Fruit fly (Drosophila melanogaster) whole organism, embryonic: ENCODE measurements around the gene Mec2.

Experiments
- Atf6 ChIP-seq: fragments of 200-800 bp; sonication (Bioruptor generic); IDR thresholded peaks from 2 replicates; pipeline ENCODE4 v1.3.6; 2022; ENCODE audit warnings: missing biosample characterization, missing genetic modification characterization
- Awh ChIP-seq: fragments of 200-800 bp; sonication (Bioruptor generic); IDR thresholded peaks from 2 replicates; pipeline ENCODE4, ENCODE4 v1.3.6; 2022; ENCODE audit warnings: missing biosample characterization, missing genetic modification characterization
- BEAF-32 ChIP-seq: fragments of 200-800 bp; sonication (Bioruptor generic); optimal IDR thresholded peaks from 3 replicates; lab custom pipeline; 2017; ENCODE audit warnings: missing biosample characterization, missing genetic modification characterization, mild to moderate bottlenecking, moderate library complexity, missing genetic modification reagents
- BtbVII ChIP-seq: fragments of 200-800 bp; sonication (Bioruptor generic); optimal IDR thresholded peaks from 3 replicates; lab custom pipeline; 2017; ENCODE audit warnings: missing biosample characterization, mild to moderate bottlenecking, missing genetic modification characterization
- CG1024 ChIP-seq: fragments of 200-800 bp; sonication (Bioruptor generic); IDR thresholded peaks from 2 replicates; pipeline ENCODE4 v1.3.6; 2022; ENCODE audit warnings: missing biosample characterization, missing genetic modification characterization
- CG13287 ChIP-seq: fragments of 200-800 bp; sonication (Bioruptor generic); IDR thresholded peaks from 2 replicates; pipeline ENCODE4 v1.3.6; 2022; ENCODE audit warnings: missing biosample characterization, missing genetic modification characterization; ENCODE audit not compliant: partially characterized antibody
- CG14667 ChIP-seq: fragments of 200-800 bp; sonication (Bioruptor generic); IDR thresholded peaks from 2 replicates; pipeline ENCODE4 v1.3.6; 2022; ENCODE audit warnings: missing biosample characterization, missing genetic modification characterization
- CG16779 ChIP-seq: fragments of 200-800 bp; sonication (Bioruptor generic); IDR thresholded peaks from 2 replicates; pipeline ENCODE4 v1.3.6; 2022; ENCODE audit warnings: missing biosample characterization, missing genetic modification characterization
- CG17568 ChIP-seq: fragments of 200-800 bp; sonication (Bioruptor generic); optimal IDR thresholded peaks from 2 replicates; lab custom pipeline; 2018; ENCODE audit warnings: missing biosample characterization, mild to moderate bottlenecking, missing genetic modification characterization, moderate library complexity
- CG17612 ChIP-seq: fragments of 200-800 bp; sonication (Bioruptor generic); IDR thresholded peaks from 2 replicates; pipeline ENCODE4 v1.3.6; 2022; ENCODE audit warnings: missing biosample characterization, missing genetic modification characterization
- CG1792 ChIP-seq: fragments of 200-800 bp; sonication (Bioruptor generic); optimal IDR thresholded peaks from 2 replicates; lab custom pipeline; 2016; ENCODE audit warnings: missing biosample characterization, missing genetic modification characterization
- CG18476 ChIP-seq: fragments of 200-800 bp; sonication (Bioruptor generic); optimal IDR thresholded peaks from 2 replicates; lab custom pipeline; 2016; ENCODE audit warnings: missing biosample characterization, mild to moderate bottlenecking, missing genetic modification characterization
- CG2889 ChIP-seq: fragments of 200-800 bp; sonication (Bioruptor generic); IDR thresholded peaks from 3 replicates; pipeline ENCODE4 v1.3.6; 2022; ENCODE audit warnings: missing biosample characterization, missing genetic modification characterization
- CG30020 ChIP-seq: fragments of 200-800 bp; optimal IDR thresholded peaks from 2 replicates; lab custom pipeline; 2019; ENCODE audit warnings: missing biosample characterization, mild to moderate bottlenecking, missing genetic modification characterization, moderate library complexity
- CG3281 ChIP-seq: fragments of 200-800 bp; sonication (Bioruptor generic); optimal IDR thresholded peaks from 3 replicates; lab custom pipeline; 2017; ENCODE audit warnings: missing biosample characterization, mild to moderate bottlenecking, missing genetic modification characterization
- CG4328 ChIP-seq: fragments of 200-800 bp; sonication (Bioruptor generic); optimal IDR thresholded peaks from 3 replicates; lab custom pipeline; 2017; ENCODE audit warnings: missing biosample characterization, missing genetic modification reagents, missing genetic modification characterization
- CG4360 ChIP-seq: fragments of 200-800 bp; sonication (Bioruptor generic); IDR thresholded peaks from 2 replicates; pipeline ENCODE4 v1.3.6; 2022; ENCODE audit warnings: missing biosample characterization, missing genetic modification characterization
- CG43689 ChIP-seq: fragments of 200-800 bp; sonication (Bioruptor generic); IDR thresholded peaks from 2 replicates; pipeline ENCODE4 v1.3.6; 2022; ENCODE audit warnings: missing biosample characterization, missing genetic modification characterization
- CG7839 ChIP-seq: fragments of 200-800 bp; sonication (Bioruptor generic); optimal IDR thresholded peaks from 3 replicates; lab custom pipeline; 2018; ENCODE audit warnings: missing biosample characterization, mild to moderate bottlenecking, missing genetic modification characterization, moderate library complexity
- CrebB ChIP-seq: fragments of 200-800 bp; sonication (Bioruptor generic); optimal IDR thresholded peaks from 3 replicates; lab custom pipeline; 2018; ENCODE audit warnings: missing biosample characterization, mild to moderate bottlenecking, missing genetic modification characterization
- D19B ChIP-seq: fragments of 200-800 bp; sonication (Bioruptor generic); optimal IDR thresholded peaks from 2 replicates; lab custom pipeline; 2017; ENCODE audit warnings: missing biosample characterization, mild to moderate bottlenecking, missing genetic modification characterization
- Dek ChIP-seq: fragments of 200-800 bp; sonication (Bioruptor generic); optimal IDR thresholded peaks from 3 replicates; lab custom pipeline; 2019; ENCODE audit warnings: missing biosample characterization, mild to moderate bottlenecking, missing genetic modification characterization, moderate library complexity
- Doc3 ChIP-seq: fragments of 200-800 bp; sonication (Bioruptor generic); IDR thresholded peaks from 3 replicates; pipeline ENCODE4 v1.3.6; 2022; ENCODE audit warnings: missing biosample characterization, missing genetic modification characterization; ENCODE audit not compliant: partially characterized antibody
- Gug ChIP-seq: fragments of 200-800 bp; sonication (Bioruptor generic); IDR thresholded peaks from 4 replicates; pipeline ENCODE4 v1.3.6; 2022; ENCODE audit warnings: missing biosample characterization, missing genetic modification characterization
- Myb ChIP-seq: fragments of 200-800 bp; sonication (Bioruptor generic); optimal IDR thresholded peaks from 2 replicates; lab custom pipeline; 2016; ENCODE audit warnings: missing biosample characterization, missing genetic modification characterization
- Poxn ChIP-seq: fragments of 200-800 bp; sonication (Bioruptor generic); IDR thresholded peaks from 2 replicates; pipeline ENCODE4 v1.3.6; 2022; ENCODE audit warnings: missing biosample characterization, missing genetic modification characterization
- Xrp1 ChIP-seq: fragments of 200-800 bp; sonication (Bioruptor generic); IDR thresholded peaks from 2 replicates; pipeline ENCODE4 v1.3.6; 2022; ENCODE audit warnings: missing biosample characterization, missing genetic modification characterization
- abd-A ChIP-seq: fragments of 200-800 bp; sonication (Bioruptor generic); optimal IDR thresholded peaks from 3 replicates; lab custom pipeline; 2019; ENCODE audit warnings: missing biosample characterization, mild to moderate bottlenecking, missing genetic modification characterization, moderate library complexity
- ash1 ChIP-seq: fragments of 200-800 bp; sonication (Bioruptor generic); optimal IDR thresholded peaks from 2 replicates; lab custom pipeline; 2018; ENCODE audit warnings: missing biosample characterization, mild to moderate bottlenecking, missing genetic modification characterization
- btn ChIP-seq: fragments of 200-800 bp; sonication (Bioruptor generic); optimal IDR thresholded peaks from 2 replicates; lab custom pipeline; 2016; ENCODE audit warnings: missing biosample characterization, missing genetic modification characterization
- cg ChIP-seq: fragments of 200-800 bp; sonication (Bioruptor generic); optimal IDR thresholded peaks from 3 replicates; lab custom pipeline; 2019; ENCODE audit warnings: missing biosample characterization, mild to moderate bottlenecking, missing genetic modification characterization, moderate library complexity
- exex ChIP-seq: fragments of 200-800 bp; sonication (Bioruptor generic); optimal IDR thresholded peaks from 4 replicates; lab custom pipeline; 2018; ENCODE audit warnings: missing biosample characterization, mild to moderate bottlenecking, missing genetic modification characterization, moderate library complexity
- fd64A ChIP-seq: fragments of 200-800 bp; sonication (Bioruptor generic); optimal IDR thresholded peaks from 3 replicates; lab custom pipeline; 2018; ENCODE audit warnings: missing biosample characterization, mild to moderate bottlenecking, missing genetic modification characterization
- gem ChIP-seq: fragments of 200-800 bp; sonication (Bioruptor generic); optimal IDR thresholded peaks from 2 replicates; lab custom pipeline; 2019; ENCODE audit warnings: missing biosample characterization, mild to moderate bottlenecking, missing genetic modification characterization, moderate library complexity
- knrl ChIP-seq: fragments of 200-800 bp; sonication (Bioruptor generic); IDR thresholded peaks from 3 replicates; pipeline ENCODE4 v1.3.6; 2022; ENCODE audit warnings: missing biosample characterization, missing genetic modification characterization; ENCODE audit not compliant: partially characterized antibody
- lilli ChIP-seq: fragments of 200-800 bp; sonication (Bioruptor generic); optimal IDR thresholded peaks from 3 replicates; lab custom pipeline; 2016; ENCODE audit warnings: missing biosample characterization, missing genetic modification characterization
- lola ChIP-seq, 3 experiments: fragments of >200 bp in 2 of 3; fragments of 200-800 bp in 1 of 3; sonication (Bioruptor generic) in 1 of 3; optimal IDR thresholded peaks; 2 replicates each; lab custom pipeline; 2017 to 2019; ENCODE audit warnings: missing biosample characterization in 3 of 3, missing genetic modification characterization in 3 of 3, mild to moderate bottlenecking in 1 of 3, moderate library complexity in 1 of 3
- lov ChIP-seq, 2 experiments: fragments of 200-800 bp in 1 of 2; fragments of >200 bp in 1 of 2; sonication (Bioruptor generic) in 1 of 2; IDR thresholded peaks in 1 of 2; optimal IDR thresholded peaks in 1 of 2; 2 replicates in 1 of 2; 3 replicates in 1 of 2; pipeline versions ENCODE4 v1.3.6 to Lab custom; 2017 to 2022; ENCODE audit warnings: missing biosample characterization in 1 of 2, missing genetic modification characterization in 1 of 2
- p53 ChIP-seq: fragments of 200-800 bp; sonication (Bioruptor generic); optimal IDR thresholded peaks from 2 replicates; lab custom pipeline; 2016; ENCODE audit warnings: missing biosample characterization, missing genetic modification characterization
- pb ChIP-seq: fragments of 200-800 bp; sonication (Bioruptor generic); optimal IDR thresholded peaks from 3 replicates; lab custom pipeline; 2016; ENCODE audit warnings: missing biosample characterization, missing genetic modification characterization
- rib ChIP-seq: fragments of 200-800 bp; sonication (Bioruptor generic); IDR thresholded peaks from 2 replicates; pipeline ENCODE4 v1.3.6; 2022; ENCODE audit warnings: missing biosample characterization, missing genetic modification characterization
- sc ChIP-seq, 3 experiments: fragments of >200 bp in 2 of 3; fragments of 200-800 bp in 1 of 3; sonication (Bioruptor generic) in 1 of 3; optimal IDR thresholded peaks; 2 replicates in 2 of 3; 3 replicates in 1 of 3; lab custom pipeline; 2017; ENCODE audit warnings: mild to moderate bottlenecking in 1 of 3, missing biosample characterization in 1 of 3, missing genetic modification characterization in 1 of 3, missing genetic modification reagents in 1 of 3
- sqz ChIP-seq: fragments of 200-800 bp; sonication (Bioruptor generic); optimal IDR thresholded peaks from 3 replicates; lab custom pipeline; 2018; ENCODE audit warnings: missing biosample characterization, mild to moderate bottlenecking, missing genetic modification characterization
- tup ChIP-seq: fragments of 200-800 bp; sonication (Bioruptor generic); optimal IDR thresholded peaks from 2 replicates; lab custom pipeline; 2016; ENCODE audit warnings: missing biosample characterization, mild to moderate bottlenecking, missing genetic modification characterization, moderate library complexity
- unpg ChIP-seq: fragments of 200-800 bp; sonication (Bioruptor generic); optimal IDR thresholded peaks from 3 replicates; lab custom pipeline; 2018; ENCODE audit warnings: missing biosample characterization, mild to moderate bottlenecking, missing genetic modification characterization, moderate library complexity
- usp ChIP-seq: fragments of >200 bp; optimal IDR thresholded peaks from 2 replicates; lab custom pipeline; 2017; ENCODE audit warnings: missing biosample characterization, missing genetic modification characterization
- zen ChIP-seq: fragments of 200-800 bp; sonication (Bioruptor generic); optimal IDR thresholded peaks from 3 replicates; lab custom pipeline; 2018; ENCODE audit warnings: missing biosample characterization, mild to moderate bottlenecking, missing genetic modification characterization, moderate library complexity
- zfh2 ChIP-seq: fragments of 200-800 bp; sonication (Bioruptor generic); optimal IDR thresholded peaks from 2 replicates; lab custom pipeline; 2016; ENCODE audit warnings: missing biosample characterization, missing genetic modification characterization

Gene Mec2

DNA sequence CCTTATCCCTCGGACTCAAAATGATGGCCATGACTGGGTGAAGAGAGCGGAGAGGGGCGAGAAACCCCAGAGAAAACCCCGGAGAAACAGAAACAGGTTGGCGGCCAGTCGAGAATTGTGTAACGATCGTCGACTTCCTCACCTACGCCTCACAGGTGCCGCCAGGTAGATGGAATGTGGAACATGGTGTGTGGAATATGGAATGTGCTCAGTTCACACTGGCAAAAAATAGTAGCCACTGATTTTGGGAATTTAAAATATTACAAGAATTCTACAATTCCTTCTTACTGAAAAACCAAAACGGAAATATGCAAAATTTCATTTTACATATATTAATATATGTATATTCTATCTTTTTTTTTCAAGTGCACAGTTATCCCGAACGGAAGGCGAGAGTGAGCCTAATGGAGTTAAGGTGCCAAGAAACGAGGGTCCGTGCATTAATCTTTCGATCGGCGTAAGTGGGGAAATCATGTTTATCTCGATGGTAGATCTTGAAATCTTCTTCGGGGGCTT is 31.9 kb upstream of the Mec2 start (continued):
- TF ChIP-seq CG43689 (GFP tag; lab: Robert Waterston, UW) (no peak), Xrp1 (peak; percentile 95), abd-A (tag; lab: Kevin White, UChicago) (peak; percentile 58), zen (tag; lab: Kevin White, UChicago) (peak; percentile 95), CG3281 (GFP tag; lab: Kevin White, UChicago) (peak; percentile 69), p53 (GFP tag; lab: Kevin White, UChicago) (no peak), lilli (GFP tag; lab: Kevin White, UChicago) (peak; percentile 65), CG18476 (GFP tag; lab: Kevin White, UChicago) (peak; percentile 61), Gug (GFP tag; lab: Robert Waterston, UW) (peak; percentile 63; the same call in 3 of the 4 replicates), BEAF-32 (GFP tag; lab: Kevin White, UChicago) (no peak), CrebB (tag; lab: Kevin White, UChicago) (peak; percentile 29), CG4328 (peak; percentile 67), btn (peak; percentile 9), Doc3 (GFP tag; lab: Robert Waterston, UW) (no peak), zfh2 (GFP tag; lab: Kevin White, UChicago) (no peak), pb (GFP tag; lab: Kevin White, UChicago) (no peak), usp (no peak), cg (GFP tag; lab: Kevin White, UChicago) (no peak), ash1 (GFP tag; lab: Kevin White, UChicago) (no peak), exex (tag; lab: Kevin White, UChicago) (peak; percentile 15), sc (optimal IDR thresholded peaks at IDR 0.05; lab: Kevin White, UChicago) (no peak), sc (GFP tag; optimal IDR thresholded peaks at IDR 0.05; lab: Kevin White, UChicago) (peak; percentile 73), CG30020 (tag; lab: Kevin White, UChicago) (peak; percentile 51), CG17568 (GFP tag; lab: Kevin White, UChicago) (peak; percentile 67), Awh (peak; percentile 73; the same call in 1 of the 2 replicates), knrl (GFP tag; lab: Robert Waterston, UW) (no peak), CG2889 (GFP tag; lab: Robert Waterston, UW) (peak; percentile 72; the same call in 1 of the 3 replicates), CG13287 (GFP tag; lab: Robert Waterston, UW) (no peak), D19B (GFP tag; lab: Kevin White, UChicago) (peak; percentile 47), CG17612 (peak; percentile 51; the same call in 1 of the 2 replicates), lov (optimal IDR thresholded peaks at IDR 0.05; lab: Kevin White, UChicago) (no peak), lov (GFP tag; IDR thresholded peaks at IDR 0.05; lab: Robert Waterston, UW) (peak; percentile 90), CG14667 (GFP tag; lab: Robert Waterston, UW) (peak; percentile 69), Dek (tag; lab: Kevin White, UChicago) (peak; percentile 57), gem (peak; percentile 93), CG16779 (GFP tag; lab: Robert Waterston, UW) (0 out of 2 replicates have a peak, but pooled peaks have one; percentile 44), rib (GFP tag; lab: Robert Waterston, UW) (peak; percentile 87), CG7839 (peak; percentile 89), fd64A (GFP tag; lab: Kevin White, UChicago) (peak; percentile 41), CG1792 (GFP tag; lab: Kevin White, UChicago) (no peak), CG1024 (GFP tag; lab: Robert Waterston, UW) (peak; percentile 52), BtbVII (GFP tag; lab: Kevin White, UChicago) (peak; percentile 53), tup (GFP tag; lab: Kevin White, UChicago) (peak; percentile 65), Myb (GFP tag; lab: Kevin White, UChicago) (no peak), sqz (GFP tag; lab: Kevin White, UChicago) (peak; percentile 77), Atf6 (peak; percentile 73), Poxn (GFP tag; lab: Robert Waterston, UW) (no peak), CG4360 (GFP tag; lab: Robert Waterston, UW) (peak; percentile 59; the same call in 1 of the 2 replicates), unpg (GFP tag; lab: Kevin White, UChicago) (peak; percentile 88), lola (GFP tag; optimal IDR thresholded peaks at IDR 0.05; lab: Kevin White, UChicago) (peak in 1 of 3 experiments; percentile 96)
